Worm (Caenorhabditis elegans) whole organism, L3 larva: ENCODE results near the gene fli-1.

Experiments used
- R02D3.7 ChIP-seq: fragments of 150-350 bp; optimal IDR thresholded peaks from 2 replicates; lab custom pipeline; 2014; ENCODE audit warnings: missing biosample characterization, missing genetic modification characterization
- ZK546.5 ChIP-seq: sonication (generic microtip); optimal IDR thresholded peaks from 2 replicates; lab custom pipeline; 2017; ENCODE audit warnings: missing biosample characterization, missing genetic modification characterization
- ceh-16 ChIP-seq: sonication (generic microtip); optimal IDR thresholded peaks from 2 replicates; lab custom pipeline; 2017; ENCODE audit warnings: missing biosample characterization, missing genetic modification characterization
- ceh-28 ChIP-seq: fragments of 150-350 bp; optimal IDR thresholded peaks from 2 replicates; lab custom pipeline; 2014; ENCODE audit warnings: missing biosample characterization, missing genetic modification reagents, missing genetic modification characterization
- ceh-82 ChIP-seq: fragments of 150-350 bp; optimal IDR thresholded peaks from 2 replicates; lab custom pipeline; 2014; ENCODE audit warnings: missing biosample characterization, missing genetic modification characterization
- ceh-9 ChIP-seq: sonication (generic microtip); optimal IDR thresholded peaks from 2 replicates; lab custom pipeline; 2018; ENCODE audit warnings: missing biosample characterization, missing genetic modification characterization
- egl-27 ChIP-seq: sonication (generic microtip); optimal IDR thresholded peaks from 4 replicates; lab custom pipeline; 2017; ENCODE audit warnings: missing biosample characterization, missing genetic modification reagents, missing genetic modification characterization
- egl-5 ChIP-seq: fragments of 150-350 bp; optimal IDR thresholded peaks from 2 replicates; lab custom pipeline; 2017; ENCODE audit warnings: missing biosample characterization, missing genetic modification reagents, missing genetic modification characterization, inconsistent platforms
- elt-2 ChIP-seq: sonication (generic microtip); optimal IDR thresholded peaks from 2 replicates; lab custom pipeline; 2016; ENCODE audit warnings: missing genetic modification reagents, mild to moderate bottlenecking, missing genetic modification characterization, missing compliant biosample characterization
- elt-3 ChIP-seq, 3 experiments: fragments of 150-350 bp in 1 of 3; sonication (generic microtip) in 2 of 3; optimal IDR thresholded peaks; 2 replicates in 2 of 3; 4 replicates in 1 of 3; lab custom pipeline; 2014 to 2017; ENCODE audit warnings: missing biosample characterization in 3 of 3, missing genetic modification characterization in 3 of 3
- eor-1 ChIP-seq, 2 experiments: fragments of 150-350 bp; optimal IDR thresholded peaks; 2 replicates each; lab custom pipeline; 2014 to 2018; ENCODE audit warnings: missing biosample characterization in 2 of 2, missing genetic modification characterization in 2 of 2
- fkh-2 ChIP-seq: fragments of 150-350 bp; optimal IDR thresholded peaks from 2 replicates; lab custom pipeline; 2014; ENCODE audit warnings: missing biosample characterization, missing genetic modification reagents, missing genetic modification characterization
- fos-1 ChIP-seq: fragments of 150-350 bp; optimal IDR thresholded peaks from 2 replicates; lab custom pipeline; 2014; ENCODE audit warnings: missing biosample characterization, missing genetic modification characterization
- hmg-11 ChIP-seq: sonication (generic microtip); optimal IDR thresholded peaks from 2 replicates; lab custom pipeline; 2016; ENCODE audit warnings: missing genetic modification characterization, missing compliant biosample characterization
- jun-1 ChIP-seq: fragments of 150-350 bp; optimal IDR thresholded peaks from 2 replicates; lab custom pipeline; 2014; ENCODE audit warnings: missing biosample characterization, missing genetic modification reagents, missing genetic modification characterization
- lin-15B ChIP-seq: fragments of 150-350 bp; optimal IDR thresholded peaks from 2 replicates; lab custom pipeline; 2014; ENCODE audit warnings: missing biosample characterization, missing genetic modification characterization
- lin-39 ChIP-seq: fragments of 150-350 bp; optimal IDR thresholded peaks from 2 replicates; lab custom pipeline; 2018; ENCODE audit warnings: missing biosample characterization, missing genetic modification reagents, missing genetic modification characterization
- mml-1 ChIP-seq: fragments of 150-350 bp; sonication (generic microtip); optimal IDR thresholded peaks from 3 replicates; lab custom pipeline; 2014; ENCODE audit warnings: missing biosample characterization, missing genetic modification characterization
- nfya-1 ChIP-seq: sonication (generic microtip); optimal IDR thresholded peaks from 2 replicates; lab custom pipeline; 2017; ENCODE audit warnings: missing genetic modification characterization, mild to moderate bottlenecking, missing compliant biosample characterization, antibody characterized with exemption, moderate library complexity; ENCODE audit not compliant: insufficient read depth
- nhr-12 ChIP-seq: fragments of 150-350 bp; optimal IDR thresholded peaks from 2 replicates; lab custom pipeline; 2014; ENCODE audit warnings: missing biosample characterization, missing genetic modification characterization
- nhr-23 ChIP-seq: fragments of 150-350 bp; optimal IDR thresholded peaks from 2 replicates; lab custom pipeline; 2014; ENCODE audit warnings: missing biosample characterization, missing genetic modification reagents, missing genetic modification characterization
- nhr-237 ChIP-seq: fragments of 150-350 bp; optimal IDR thresholded peaks from 2 replicates; lab custom pipeline; 2014; ENCODE audit warnings: missing biosample characterization, missing genetic modification characterization
- nhr-25 ChIP-seq: sonication (generic microtip); optimal IDR thresholded peaks from 2 replicates; lab custom pipeline; 2017; ENCODE audit warnings: missing biosample characterization, missing genetic modification characterization
- nhr-28 ChIP-seq: fragments of 150-350 bp; optimal IDR thresholded peaks from 2 replicates; lab custom pipeline; 2014; ENCODE audit warnings: missing biosample characterization, missing genetic modification characterization
- nhr-43 ChIP-seq: sonication (generic microtip); optimal IDR thresholded peaks from 2 replicates; lab custom pipeline; 2016; ENCODE audit warnings: mild to moderate bottlenecking, missing genetic modification characterization, missing compliant biosample characterization; ENCODE audit not compliant: poor library complexity, severe bottlenecking
- nhr-67 ChIP-seq: fragments of 150-350 bp; optimal IDR thresholded peaks from 2 replicates; lab custom pipeline; 2014; ENCODE audit warnings: missing biosample characterization, missing genetic modification characterization
- nhr-77 ChIP-seq: fragments of 150-350 bp; optimal IDR thresholded peaks from 2 replicates; lab custom pipeline; 2014; ENCODE audit warnings: missing biosample characterization, missing genetic modification characterization
- pha-4 ChIP-seq: fragments of 150-350 bp; optimal IDR thresholded peaks from 2 replicates; lab custom pipeline; 2014; ENCODE audit warnings: missing biosample characterization, missing genetic modification reagents, missing genetic modification characterization
- pqm-1 ChIP-seq: fragments of 150-350 bp; optimal IDR thresholded peaks from 2 replicates; lab custom pipeline; 2017; ENCODE audit warnings: missing biosample characterization, missing genetic modification characterization, inconsistent platforms
- skn-1 ChIP-seq: fragments of 150-350 bp; optimal IDR thresholded peaks from 2 replicates; lab custom pipeline; 2014; ENCODE audit warnings: missing biosample characterization, missing genetic modification characterization
- snpc-4 ChIP-seq: fragments of 150-350 bp; optimal IDR thresholded peaks from 2 replicates; lab custom pipeline; 2014; ENCODE audit warnings: missing biosample characterization, missing genetic modification characterization
- tbx-2 ChIP-seq: sonication (generic microtip); optimal IDR thresholded peaks from 2 replicates; lab custom pipeline; 2016; ENCODE audit warnings: mild to moderate bottlenecking, missing genetic modification characterization, missing compliant biosample characterization
- ztf-11 ChIP-seq: fragments of 150-350 bp; optimal IDR thresholded peaks from 2 replicates; lab custom pipeline; 2014; ENCODE audit warnings: missing biosample characterization, missing genetic modification characterization

fli-1 gene

DNA sequence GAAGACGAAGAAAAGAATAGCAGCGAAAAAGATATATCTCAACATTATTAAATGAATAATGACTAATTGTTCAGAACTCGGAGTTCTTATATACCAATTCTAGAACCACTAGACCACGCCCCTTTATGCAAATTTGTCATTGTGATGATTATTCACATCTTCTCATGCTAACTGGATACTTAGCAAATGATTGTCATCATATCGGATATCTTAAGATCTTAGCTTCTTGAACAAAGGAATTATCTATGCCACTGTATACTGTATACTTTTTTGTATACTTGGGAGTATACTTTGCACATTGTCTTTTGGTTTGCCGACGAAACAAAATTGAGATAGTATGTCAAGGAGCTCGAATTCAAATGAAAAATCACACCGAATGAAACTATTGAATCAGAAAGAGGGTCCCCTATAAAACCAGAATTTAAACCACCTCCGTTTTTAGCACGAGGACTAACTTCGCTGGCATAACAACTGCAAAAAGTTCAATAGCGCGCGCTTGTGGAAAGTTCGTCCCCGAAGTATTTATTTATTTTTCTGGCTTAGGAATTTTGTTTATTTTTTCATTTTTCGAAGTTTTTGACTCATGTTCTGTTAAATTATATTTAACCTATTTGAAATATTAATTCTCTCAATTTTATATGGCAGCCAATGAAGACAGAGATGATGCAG lies 16.9 kb upstream of the fli-1 start, which contains the start of the genes sdz-1 and vps-33.1:
sdz-1 (minus strand) TSS at position 51 of the 669 bp plus-strand sequence.
vps-33.1 (plus strand) TSS at position 639 of the 669 bp plus-strand sequence.
- peak; percentile 42 for TF ChIP-seq nhr-43
- no peak for TF ChIP-seq ceh-82 (tag; lab: Kevin White, UChicago)
- peak; percentile 27 for TF ChIP-seq R02D3.7
- TF ChIP-seq nhr-23 (tag; lab: Kevin White, UChicago): peak; percentile 38
- no peak for TF ChIP-seq tbx-2 (tag; lab: Kevin White, UChicago)
- peak; percentile 83 for TF ChIP-seq nfya-1 (tag; lab: Kevin White, UChicago)
- peak; percentile 21 for TF ChIP-seq nhr-25 (tag; lab: Kevin White, UChicago)
- peak; percentile 53 for TF ChIP-seq snpc-4 (tag; lab: Kevin White, UChicago)
- TF ChIP-seq ceh-9 (tag; lab: Kevin White, UChicago): no peak
- peak; percentile 86 for TF ChIP-seq lin-15B (tag; lab: Kevin White, UChicago)
- no peak for TF ChIP-seq ztf-11 (tag; lab: Kevin White, UChicago)
- TF ChIP-seq lin-39: peak; percentile 51
- TF ChIP-seq, all 47 proteins: peak for 8

- no peak for TF ChIP-seq ceh-16
- TF ChIP-seq elt-2 (tag; lab: Kevin White, UChicago): no peak
- TF ChIP-seq snpc-4 (tag; lab: Kevin White, UChicago): no peak
Observed at ce11 chrIII:8697268-8697907, 13.9 kb upstream of the fli-1 start.

DNA sequence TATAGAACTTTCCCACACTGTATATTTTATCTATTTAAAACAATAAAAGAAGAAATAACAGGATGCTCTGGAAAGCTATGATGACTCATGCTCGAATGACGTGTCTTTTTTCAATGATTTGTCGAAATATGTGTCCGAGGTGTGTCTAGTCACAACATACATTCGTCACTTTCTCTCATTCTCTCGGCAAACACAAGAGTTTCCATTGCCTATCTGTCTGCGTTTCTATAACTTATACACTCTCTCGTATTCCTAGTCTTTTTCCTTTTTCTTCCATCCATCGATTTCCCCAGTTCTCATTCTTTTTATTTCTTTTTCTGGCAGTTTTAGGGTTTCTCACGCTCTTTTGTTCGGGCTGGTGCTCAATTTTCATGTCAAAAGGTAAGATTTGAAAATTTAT lies 13.1 kb upstream of the fli-1 start:
- peak; percentile 5 for TF ChIP-seq lin-15B (tag; lab: Kevin White, UChicago)
- peak; percentile 38 for TF ChIP-seq fos-1
- no peak for TF ChIP-seq nhr-28 (tag; lab: Kevin White, UChicago)
- no peak for TF ChIP-seq mml-1
- TF ChIP-seq nhr-25 (tag; lab: Kevin White, UChicago): no peak
- no peak for TF ChIP-seq fkh-2 (tag; lab: Kevin White, UChicago)
- no peak for TF ChIP-seq nhr-237 (tag; lab: Kevin White, UChicago)
- TF ChIP-seq jun-1: peak; percentile 37
- peak; percentile 2 for TF ChIP-seq skn-1 (tag; lab: Kevin White, UChicago)
- peak; percentile 33 for TF ChIP-seq pqm-1 (tag; lab: Kevin White, UChicago)
- TF ChIP-seq egl-27 (tag; lab: Kevin White, UChicago): no peak
- no peak for TF ChIP-seq nhr-77
- TF ChIP-seq pha-4: peak; percentile 38
- TF ChIP-seq hmg-11: no peak
- TF ChIP-seq egl-5: no peak
- peak; percentile 7 for TF ChIP-seq ceh-28 (tag; lab: Kevin White, UChicago)
- no peak for TF ChIP-seq ZK546.5 (tag; lab: Kevin White, UChicago)
- TF ChIP-seq nhr-67 (tag; lab: Kevin White, UChicago): no peak
- TF ChIP-seq elt-2 (tag; lab: Kevin White, UChicago): peak; percentile 36
- no peak for TF ChIP-seq ztf-11 (tag; lab: Kevin White, UChicago)
- no peak for TF ChIP-seq eor-1 (tag; optimal IDR thresholded peaks at IDR 0.05; lab: Kevin White, UChicago)
- TF ChIP-seq nhr-23 (tag; lab: Kevin White, UChicago): peak; percentile 16
- TF ChIP-seq nfya-1 (tag; lab: Kevin White, UChicago): peak; percentile 53
- no peak for TF ChIP-seq elt-3 (tag; optimal IDR thresholded peaks at IDR 0.05; lab: Kevin White, UChicago)
- TF ChIP-seq tbx-2 (tag; lab: Kevin White, UChicago): no peak
- TF ChIP-seq lin-39: no peak
- TF ChIP-seq, all 47 proteins: peak for 10

ce11 chrIII:8693322-8693721 lies 9.8 kb upstream of the fli-1 start, which contains the start of gene B0303.7:
B0303.7 (plus strand) TSS chrIII:8693622.
- peak; percentile 3 for TF ChIP-seq pha-4
- no peak for TF ChIP-seq nhr-12 (tag; lab: Kevin White, UChicago)
